Fruit fly (Drosophila melanogaster) whole organism, embryonic: ENCODE results near the gene Iru.

ENCODE experiments used
- Aef1 ChIP-seq: fragments of 200-800 bp; sonication (Bioruptor generic); IDR thresholded peaks from 3 replicates; pipeline ENCODE4 v1.3.6; 2022; ENCODE audit warnings: missing biosample characterization, missing genetic modification characterization
- Awh ChIP-seq: fragments of 200-800 bp; sonication (Bioruptor generic); IDR thresholded peaks from 2 replicates; pipeline ENCODE4, ENCODE4 v1.3.6; 2022; ENCODE audit warnings: missing biosample characterization, missing genetic modification characterization
- B-H2 ChIP-seq: fragments of 200-800 bp; sonication (Bioruptor generic); optimal IDR thresholded peaks from 2 replicates; lab custom pipeline; 2018; ENCODE audit warnings: missing biosample characterization, mild to moderate bottlenecking, missing genetic modification characterization
- Blimp-1 ChIP-seq: fragments of 200-800 bp; sonication (Bioruptor generic); optimal IDR thresholded peaks from 3 replicates; lab custom pipeline; 2018; ENCODE audit warnings: missing biosample characterization, missing genetic modification characterization, mild to moderate bottlenecking, moderate library complexity, missing genetic modification reagents
- BtbVII ChIP-seq: fragments of 200-800 bp; sonication (Bioruptor generic); optimal IDR thresholded peaks from 3 replicates; lab custom pipeline; 2017; ENCODE audit warnings: missing biosample characterization, mild to moderate bottlenecking, missing genetic modification characterization
- C15 ChIP-seq: fragments of 200-800 bp; sonication (Bioruptor generic); IDR thresholded peaks from 3 replicates; pipeline ENCODE4 v1.3.6; 2022; ENCODE audit warnings: missing biosample characterization, missing genetic modification characterization
- CG10209 ChIP-seq: fragments of 200-800 bp; sonication (Bioruptor generic); optimal IDR thresholded peaks from 3 replicates; lab custom pipeline; 2017; ENCODE audit warnings: missing biosample characterization, mild to moderate bottlenecking, missing genetic modification characterization, missing genetic modification reagents
- CG1024 ChIP-seq: fragments of 200-800 bp; sonication (Bioruptor generic); IDR thresholded peaks from 2 replicates; pipeline ENCODE4 v1.3.6; 2022; ENCODE audit warnings: missing biosample characterization, missing genetic modification characterization
- CG12236 ChIP-seq: fragments of 200-800 bp; sonication (Bioruptor generic); optimal IDR thresholded peaks from 2 replicates; lab custom pipeline; 2016; ENCODE audit warnings: missing biosample characterization, missing genetic modification characterization
- CG12769 ChIP-seq: fragments of 200-800 bp; sonication (Bioruptor generic); optimal IDR thresholded peaks from 2 replicates; lab custom pipeline; 2019; ENCODE audit warnings: missing biosample characterization, mild to moderate bottlenecking, missing genetic modification characterization, moderate library complexity
- CG13775 ChIP-seq: fragments of 200-800 bp; sonication (Bioruptor generic); optimal IDR thresholded peaks from 3 replicates; lab custom pipeline; 2017; ENCODE audit warnings: missing biosample characterization, mild to moderate bottlenecking, missing genetic modification characterization
- CG14441 ChIP-seq: fragments of 200-800 bp; sonication (Bioruptor generic); IDR thresholded peaks from 2 replicates; pipeline ENCODE4 v1.3.6; 2022; ENCODE audit warnings: missing biosample characterization, missing genetic modification characterization
- CG14860 ChIP-seq: fragments of 200-800 bp; sonication (Bioruptor generic); IDR thresholded peaks from 3 replicates; pipeline ENCODE4 v1.3.6; 2022; ENCODE audit warnings: missing biosample characterization, missing genetic modification characterization; ENCODE audit not compliant: partially characterized antibody
- CG15696 ChIP-seq: fragments of 200-800 bp; sonication (Bioruptor generic); optimal IDR thresholded peaks from 2 replicates; lab custom pipeline; 2019; ENCODE audit warnings: missing biosample characterization, mild to moderate bottlenecking, missing genetic modification characterization, moderate library complexity
- CG16863 ChIP-seq: fragments of 200-800 bp; sonication (Bioruptor generic); optimal IDR thresholded peaks from 3 replicates; lab custom pipeline; 2016; ENCODE audit warnings: missing biosample characterization, missing genetic modification characterization
- CG17568 ChIP-seq: fragments of 200-800 bp; sonication (Bioruptor generic); optimal IDR thresholded peaks from 2 replicates; lab custom pipeline; 2018; ENCODE audit warnings: missing biosample characterization, mild to moderate bottlenecking, missing genetic modification characterization, moderate library complexity
- CG1832 ChIP-seq: fragments of 200-800 bp; sonication (Bioruptor generic); optimal IDR thresholded peaks from 2 replicates; lab custom pipeline; 2017; ENCODE audit warnings: missing biosample characterization, mild to moderate bottlenecking, missing genetic modification characterization, inconsistent platforms
- CG18599 ChIP-seq: fragments of 200-800 bp; sonication (Bioruptor generic); optimal IDR thresholded peaks from 3 replicates; lab custom pipeline; 2017; ENCODE audit warnings: missing biosample characterization, missing genetic modification characterization, mild to moderate bottlenecking, moderate library complexity, missing genetic modification reagents
- CG5245 ChIP-seq: fragments of 200-800 bp; sonication (Bioruptor generic); optimal IDR thresholded peaks from 3 replicates; lab custom pipeline; 2016; ENCODE audit warnings: missing biosample characterization, missing genetic modification characterization
- CG7556 ChIP-seq: fragments of 200-800 bp; sonication (Bioruptor generic); optimal IDR thresholded peaks from 2 replicates; lab custom pipeline; 2017; ENCODE audit warnings: missing biosample characterization, mild to moderate bottlenecking, missing genetic modification characterization
- CG7745 ChIP-seq: fragments of 200-800 bp; sonication (Bioruptor generic); optimal IDR thresholded peaks from 2 replicates; lab custom pipeline; 2018; ENCODE audit warnings: missing biosample characterization, mild to moderate bottlenecking, missing genetic modification characterization, moderate library complexity
- CG8388 ChIP-seq: fragments of 200-800 bp; sonication (Bioruptor generic); optimal IDR thresholded peaks from 2 replicates; lab custom pipeline; 2019; ENCODE audit warnings: missing biosample characterization, mild to moderate bottlenecking, missing genetic modification characterization, moderate library complexity
- CG9727 ChIP-seq: fragments of 200-800 bp; sonication (Bioruptor generic); optimal IDR thresholded peaks from 3 replicates; lab custom pipeline; 2017; ENCODE audit warnings: missing biosample characterization, mild to moderate bottlenecking, missing genetic modification characterization
- CG9797 ChIP-seq: fragments of 200-800 bp; sonication (Bioruptor generic); optimal IDR thresholded peaks from 3 replicates; lab custom pipeline; 2018; ENCODE audit warnings: missing biosample characterization, mild to moderate bottlenecking, missing genetic modification characterization
- D19A ChIP-seq: fragments of 200-800 bp; optimal IDR thresholded peaks from 3 replicates; lab custom pipeline; 2019; ENCODE audit warnings: missing biosample characterization, mild to moderate bottlenecking, missing genetic modification characterization, moderate library complexity
- H15 ChIP-seq: fragments of 200-800 bp; sonication (Bioruptor generic); IDR thresholded peaks from 3 replicates; pipeline ENCODE4 v1.3.6; 2022; ENCODE audit warnings: missing biosample characterization, missing genetic modification characterization
- HmgD ChIP-seq: fragments of 200-800 bp; sonication (Bioruptor generic); optimal IDR thresholded peaks from 3 replicates; lab custom pipeline; 2016; ENCODE audit warnings: missing biosample characterization, missing genetic modification characterization
- MTF-1 ChIP-seq: fragments of 200-800 bp; sonication (Bioruptor generic); optimal IDR thresholded peaks from 2 replicates; lab custom pipeline; 2018; ENCODE audit warnings: missing biosample characterization, mild to moderate bottlenecking, missing genetic modification characterization, borderline replicate concordance
- NC2α ChIP-seq: fragments of 200-800 bp; sonication (Bioruptor generic); optimal IDR thresholded peaks from 2 replicates; lab custom pipeline; 2016; ENCODE audit warnings: missing biosample characterization, missing genetic modification characterization
- Oli ChIP-seq: fragments of 200-800 bp; sonication (Bioruptor generic); optimal IDR thresholded peaks from 2 replicates; lab custom pipeline; 2018; ENCODE audit warnings: missing biosample characterization, mild to moderate bottlenecking, missing genetic modification characterization, moderate library complexity
- Optix ChIP-seq: fragments of 200-800 bp; sonication (Bioruptor generic); IDR thresholded peaks from 3 replicates; pipeline ENCODE4 v1.3.6; 2022; ENCODE audit warnings: missing biosample characterization, missing genetic modification characterization
- Scr ChIP-seq: fragments of 200-800 bp; sonication (Bioruptor generic); IDR thresholded peaks from 2 replicates; pipeline ENCODE4 v1.3.6; 2022; ENCODE audit warnings: missing biosample characterization, missing genetic modification characterization; ENCODE audit not compliant: partially characterized antibody
- Sry-δ ChIP-seq: fragments of 200-800 bp; sonication (Bioruptor generic); optimal IDR thresholded peaks from 2 replicates; lab custom pipeline; 2016; ENCODE audit warnings: missing biosample characterization, missing genetic modification characterization
- Ssrp ChIP-seq: fragments of 200-800 bp; sonication (Bioruptor generic); optimal IDR thresholded peaks from 2 replicates; lab custom pipeline; 2018; ENCODE audit warnings: missing biosample characterization, mild to moderate bottlenecking, missing genetic modification characterization, moderate library complexity
- Xbp1 ChIP-seq: fragments of 200-800 bp; sonication (Bioruptor generic); optimal IDR thresholded peaks from 3 replicates; lab custom pipeline; 2016; ENCODE audit warnings: missing biosample characterization, mild to moderate bottlenecking, missing genetic modification characterization
- btn ChIP-seq: fragments of 200-800 bp; sonication (Bioruptor generic); optimal IDR thresholded peaks from 2 replicates; lab custom pipeline; 2016; ENCODE audit warnings: missing biosample characterization, missing genetic modification characterization
- en ChIP-seq: fragments of 200-800 bp; sonication (Bioruptor generic); optimal IDR thresholded peaks from 2 replicates; lab custom pipeline; 2016; ENCODE audit warnings: missing biosample characterization, missing genetic modification characterization
- fd3F ChIP-seq: fragments of 200-800 bp; sonication (Bioruptor generic); optimal IDR thresholded peaks from 2 replicates; lab custom pipeline; 2018; ENCODE audit warnings: missing biosample characterization, mild to moderate bottlenecking, missing genetic modification characterization, moderate library complexity
- hkb ChIP-seq, 2 experiments: fragments of 200-800 bp in 1 of 2; fragments of >200 bp in 1 of 2; sonication (Bioruptor generic) in 1 of 2; IDR thresholded peaks in 1 of 2; optimal IDR thresholded peaks in 1 of 2; 2 replicates each; pipeline versions ENCODE4 v1.3.6 to Lab custom; 2017 to 2022; ENCODE audit warnings: missing biosample characterization in 1 of 2, missing genetic modification characterization in 1 of 2
- kah ChIP-seq: fragments of 200-800 bp; sonication (Bioruptor generic); optimal IDR thresholded peaks from 2 replicates; lab custom pipeline; 2018; ENCODE audit warnings: missing biosample characterization, mild to moderate bottlenecking, missing genetic modification characterization
- ken ChIP-seq: fragments of 200-800 bp; sonication (Bioruptor generic); IDR thresholded peaks from 3 replicates; pipeline ENCODE4 v1.3.6; 2022; ENCODE audit warnings: missing biosample characterization, missing genetic modification characterization
- lov ChIP-seq, 2 experiments: fragments of 200-800 bp in 1 of 2; fragments of >200 bp in 1 of 2; sonication (Bioruptor generic) in 1 of 2; IDR thresholded peaks in 1 of 2; optimal IDR thresholded peaks in 1 of 2; 2 replicates in 1 of 2; 3 replicates in 1 of 2; pipeline versions ENCODE4 v1.3.6 to Lab custom; 2017 to 2022; ENCODE audit warnings: missing biosample characterization in 1 of 2, missing genetic modification characterization in 1 of 2
- p53 ChIP-seq: fragments of 200-800 bp; sonication (Bioruptor generic); optimal IDR thresholded peaks from 2 replicates; lab custom pipeline; 2016; ENCODE audit warnings: missing biosample characterization, missing genetic modification characterization
- shn ChIP-seq: fragments of 200-800 bp; sonication (Bioruptor generic); optimal IDR thresholded peaks from 3 replicates; lab custom pipeline; 2016; ENCODE audit warnings: missing biosample characterization, missing genetic modification characterization
- so ChIP-seq: fragments of 200-800 bp; sonication (Bioruptor generic); IDR thresholded peaks from 3 replicates; pipeline ENCODE4 v1.3.6; 2022; ENCODE audit warnings: missing biosample characterization, missing genetic modification characterization
- sob ChIP-seq: fragments of 200-800 bp; sonication (Bioruptor generic); IDR thresholded peaks from 2 replicates; pipeline ENCODE4 v1.3.6; 2022; ENCODE audit warnings: missing biosample characterization, missing genetic modification characterization
- zen ChIP-seq: fragments of 200-800 bp; sonication (Bioruptor generic); optimal IDR thresholded peaks from 3 replicates; lab custom pipeline; 2018; ENCODE audit warnings: missing biosample characterization, mild to moderate bottlenecking, missing genetic modification characterization, moderate library complexity

The Iru gene

DNA sequence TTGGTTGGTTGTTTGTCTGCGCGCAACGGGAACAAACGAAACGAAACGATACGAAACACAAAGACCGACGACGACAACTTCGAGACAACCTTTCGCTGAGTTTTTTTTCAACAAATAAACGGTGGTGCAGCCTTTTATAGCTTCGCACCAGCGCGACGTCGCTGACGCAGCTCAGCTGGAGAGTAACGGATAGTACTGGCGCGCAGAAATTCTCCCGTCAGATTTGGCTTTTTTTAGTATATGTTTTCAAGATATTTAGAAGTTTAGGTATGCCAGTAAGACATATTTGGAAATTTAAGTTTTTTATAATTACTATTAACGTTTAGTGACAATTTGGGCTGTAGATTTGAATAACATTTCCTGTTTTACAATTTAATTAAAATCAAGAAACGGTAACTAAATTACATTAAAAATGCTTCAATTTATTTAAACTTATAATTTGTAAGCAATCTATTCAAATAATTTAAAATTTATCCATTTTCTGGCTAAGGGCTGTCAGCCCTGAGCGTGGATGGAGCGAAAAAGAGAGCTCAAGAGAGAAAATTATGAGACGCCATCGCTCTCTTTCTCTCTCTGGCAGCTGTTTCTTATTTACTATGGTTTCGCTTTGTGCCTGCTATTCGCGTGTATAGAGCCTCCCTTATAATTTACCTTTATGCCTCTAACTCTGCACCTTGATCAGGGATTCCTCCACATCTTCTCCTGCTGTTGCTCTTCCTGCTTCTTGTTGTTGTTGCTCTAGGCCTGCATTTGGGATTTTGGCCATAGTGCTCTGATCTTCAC, 27.6 kb downstream of the Iru start (continued):
- TF ChIP-seq NC2α (GFP tag; lab: Kevin White, UChicago) = peak; percentile 56
- no peak for TF ChIP-seq Awh
- no peak for TF ChIP-seq Optix (GFP tag; lab: Robert Waterston, UW)
- TF ChIP-seq Scr (GFP tag; lab: Robert Waterston, UW) = no peak
- TF ChIP-seq CG8388 (GFP tag; lab: Kevin White, UChicago) = peak; percentile 85
- peak; percentile 81; the same call in 2 of the 3 replicates for TF ChIP-seq so
- TF ChIP-seq fd3F (GFP tag; lab: Kevin White, UChicago) = peak; percentile 70
- peak; percentile 21 for TF ChIP-seq MTF-1 (GFP tag; lab: Kevin White, UChicago)
- no peak for TF ChIP-seq hkb (optimal IDR thresholded peaks at IDR 0.05; lab: Kevin White, UChicago)
- peak; percentile 41; the same call in 1 of the 2 replicates for TF ChIP-seq hkb (GFP tag; IDR thresholded peaks at IDR 0.05; lab: Robert Waterston, UW)
- no peak for TF ChIP-seq CG12236 (GFP tag; lab: Kevin White, UChicago)
- peak; percentile 25 for TF ChIP-seq CG16863 (GFP tag; lab: Kevin White, UChicago)
- TF ChIP-seq CG7745 (tag; lab: Kevin White, UChicago) = peak; percentile 65
- TF ChIP-seq D19A = peak; percentile 87
- TF ChIP-seq ken (GFP tag; lab: Robert Waterston, UW) = peak; percentile 40; the same call in 1 of the 3 replicates
- TF ChIP-seq CG15696 = peak; percentile 80
- TF ChIP-seq btn (GFP tag; lab: Kevin White, UChicago) = no peak
- TF ChIP-seq CG1832 = no peak
- peak; percentile 80 for TF ChIP-seq CG13775
- peak; percentile 4 for TF ChIP-seq en (GFP tag; lab: Kevin White, UChicago)
- 0 out of 3 replicates have a peak, but pooled peaks have one; percentile 44 for TF ChIP-seq C15 (GFP tag; lab: Robert Waterston, UW)
- peak; percentile 72 for TF ChIP-seq zen (tag; lab: Kevin White, UChicago)
- 0 out of 2 replicates have a peak, but pooled peaks have one; percentile 23 for TF ChIP-seq sob (GFP tag; lab: Robert Waterston, UW)
- TF ChIP-seq Aef1 (GFP tag; lab: Robert Waterston, UW) = peak; percentile 46; the same call in 2 of the 3 replicates
- TF ChIP-seq lov (optimal IDR thresholded peaks at IDR 0.05; lab: Kevin White, UChicago) = no peak
- no peak for TF ChIP-seq lov (GFP tag; IDR thresholded peaks at IDR 0.05; lab: Robert Waterston, UW)
- TF ChIP-seq CG9797 (GFP tag; lab: Kevin White, UChicago) = no peak
- TF ChIP-seq CG9727 (GFP tag; lab: Kevin White, UChicago) = peak; percentile 84
- no peak for TF ChIP-seq shn
- peak; percentile 82 for TF ChIP-seq CG10209 (GFP tag; lab: Kevin White, UChicago)
- peak; percentile 69 for TF ChIP-seq CG12769 (tag; lab: Kevin White, UChicago)
- TF ChIP-seq p53 (GFP tag; lab: Kevin White, UChicago) = no peak
- TF ChIP-seq H15 (GFP tag; lab: Robert Waterston, UW) = no peak
- TF ChIP-seq CG1024 (GFP tag; lab: Robert Waterston, UW) = no peak
- peak; percentile 72 for TF ChIP-seq kah (GFP tag; lab: Kevin White, UChicago)
- no peak for TF ChIP-seq CG14860
- peak; percentile 71 for TF ChIP-seq B-H2 (GFP tag; lab: Kevin White, UChicago)
- TF ChIP-seq Sry-δ = no peak
- peak; percentile 73 for TF ChIP-seq Blimp-1 (GFP tag; lab: Kevin White, UChicago)
- TF ChIP-seq CG18599 (GFP tag; lab: Kevin White, UChicago) = peak; percentile 89
- peak; percentile 94 for TF ChIP-seq CG7556 (GFP tag; lab: Kevin White, UChicago)
- TF ChIP-seq BtbVII (GFP tag; lab: Kevin White, UChicago) = peak; percentile 87
- TF ChIP-seq Xbp1 (GFP tag; lab: Kevin White, UChicago) = peak; percentile 65
- TF ChIP-seq Oli (tag; lab: Kevin White, UChicago) = peak; percentile 85
- peak; percentile 51 for TF ChIP-seq CG17568 (GFP tag; lab: Kevin White, UChicago)
- 0 out of 2 replicates have a peak, but pooled peaks have one; percentile 37 for TF ChIP-seq CG14441 (GFP tag; lab: Robert Waterston, UW)
- TF ChIP-seq CG5245 (GFP tag; lab: Kevin White, UChicago) = peak; percentile 38
- peak; percentile 83 for TF ChIP-seq Ssrp
- no peak for TF ChIP-seq HmgD (GFP tag; lab: Kevin White, UChicago)
